ENCODE assay signal across 1 fruit fly cellular context in the genomic region with DNA sequence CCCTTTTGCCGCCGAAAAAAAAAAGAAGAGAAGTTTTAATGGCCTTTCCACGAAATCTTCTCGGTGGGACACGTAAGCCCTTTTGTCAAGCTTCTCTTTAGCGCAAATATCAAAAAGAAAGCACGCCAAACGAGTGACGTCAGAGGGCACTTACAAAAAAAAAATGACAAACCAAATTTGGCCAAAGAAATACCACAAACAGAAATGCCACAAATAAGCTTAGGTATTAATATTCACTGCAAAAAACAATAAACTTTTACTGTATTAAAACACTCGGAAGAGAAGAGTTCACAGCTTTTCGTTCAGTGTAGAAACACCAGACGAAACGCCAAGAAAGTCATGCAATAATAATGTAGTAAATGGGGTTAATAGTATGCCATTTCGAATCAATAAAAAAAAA.
A peak's percentile ranks its signal among the peaks of the same experiment; 100 is the strongest.
TF ChIP-seq lines count a peak whose summit lies in the region.

No protein-coding gene starts in this region.

TF ChIP-seq in whole organism, embryonic, 481 proteins besides CTCF, POLR2A, EP300 and RAD21 (continued from another document and continues in another):
- TF ChIP-seq bbx (GFP tag; IDR thresholded peaks at IDR 0.05; lab: Robert Waterston, UW; ENCODE audit: partially characterized antibody) (no peak), Fer1 (GFP tag; optimal IDR thresholded peaks at IDR 0.05; lab: Kevin White, UChicago) (no peak), Ada2b (GFP tag; IDR thresholded peaks at IDR 0.05; lab: Robert Waterston, UW) (peak; percentile 52), ap (GFP tag; IDR thresholded peaks at IDR 0.05; lab: Robert Waterston, UW) (0 out of 2 replicates have a peak, but pooled peaks have one; percentile 19), Ets97D (GFP tag; optimal IDR thresholded peaks at IDR 0.05; lab: Kevin White, UChicago) (no peak), Meics (GFP tag; optimal IDR thresholded peaks at IDR 0.05; lab: Kevin White, UChicago) (peak; percentile 10), Taf1 (GFP tag; IDR thresholded peaks at IDR 0.05; lab: Robert Waterston, UW) (no peak), cg (GFP tag; optimal IDR thresholded peaks at IDR 0.05; lab: Kevin White, UChicago) (no peak), CG15269 (tag; optimal IDR thresholded peaks at IDR 0.05; lab: Kevin White, UChicago) (peak; percentile 14), CG13624 (GFP tag; optimal IDR thresholded peaks at IDR 0.05; lab: Kevin White, UChicago) (peak; percentile 6), Mes4 (GFP tag; optimal IDR thresholded peaks at IDR 0.05; lab: Kevin White, UChicago) (no peak), CG17328 (GFP tag; IDR thresholded peaks at IDR 0.05; lab: Robert Waterston, UW) (peak; percentile 41; the same call in 1 of the 2 replicates), ase (GFP tag; IDR thresholded peaks at IDR 0.05; lab: Robert Waterston, UW) (no peak), sisA (GFP tag; IDR thresholded peaks at IDR 0.05; lab: Robert Waterston, UW) (peak; percentile 46), CG7839 (tag; optimal IDR thresholded peaks at IDR 0.05; lab: Kevin White, UChicago) (peak; percentile 43), disco-r (GFP tag; optimal IDR thresholded peaks at IDR 0.05; lab: Kevin White, UChicago) (no peak), CG12104 (GFP tag; optimal IDR thresholded peaks at IDR 0.05; lab: Kevin White, UChicago) (no peak), CG30403 (GFP tag; optimal IDR thresholded peaks at IDR 0.05; lab: Kevin White, UChicago) (peak; percentile 25), CG12299 (tag; optimal IDR thresholded peaks at IDR 0.05; lab: Kevin White, UChicago) (no peak), unpg (GFP tag; optimal IDR thresholded peaks at IDR 0.05; lab: Kevin White, UChicago) (peak; percentile 25), sc (optimal IDR thresholded peaks at IDR 0.05; lab: Kevin White, UChicago) (no peak), sc (GFP tag; optimal IDR thresholded peaks at IDR 0.05; lab: Kevin White, UChicago) (no peak), ash1 (GFP tag; optimal IDR thresholded peaks at IDR 0.05; lab: Kevin White, UChicago) (no peak), Nf-YC (tag; optimal IDR thresholded peaks at IDR 0.05; lab: Kevin White, UChicago) (no peak), NFAT (GFP tag; IDR thresholded peaks at IDR 0.05; lab: Robert Waterston, UW) (no peak), CG34376 (GFP tag; optimal IDR thresholded peaks at IDR 0.05; lab: Kevin White, UChicago) (no peak), CG13287 (GFP tag; IDR thresholded peaks at IDR 0.05; lab: Robert Waterston, UW; ENCODE audit: partially characterized antibody) (no peak), Sox102F (GFP tag; optimal IDR thresholded peaks at IDR 0.05; lab: Kevin White, UChicago) (peak; percentile 37), CG16815 (GFP tag; optimal IDR thresholded peaks at IDR 0.05; lab: Kevin White, UChicago) (no peak), CG3847 (GFP tag; IDR thresholded peaks at IDR 0.05; lab: Robert Waterston, UW) (peak; percentile 45), CG32772 (GFP tag; IDR thresholded peaks at IDR 0.05; lab: Robert Waterston, UW) (0 out of 2 replicates have a peak, but pooled peaks have one; percentile 24), CG13123 (GFP tag; optimal IDR thresholded peaks at IDR 0.05; lab: Kevin White, UChicago) (no peak), hbn (GFP tag; IDR thresholded peaks at IDR 0.05; lab: Robert Waterston, UW; ENCODE audit: partially characterized antibody) (no peak), CG7372 (GFP tag; IDR thresholded peaks at IDR 0.05; lab: Robert Waterston, UW) (no peak), chinmo (GFP tag; IDR thresholded peaks at IDR 0.05; lab: Robert Waterston, UW; ENCODE audit: partially characterized antibody) (no peak), esg (GFP tag; conservative IDR thresholded peaks at IDR 0.05; lab: Robert Waterston, UW) (0 out of 2 replicates have a peak, but pooled peaks have one; percentile 22), CG14667 (GFP tag; IDR thresholded peaks at IDR 0.05; lab: Robert Waterston, UW) (peak; percentile 25; the same call in 1 of the 2 replicates), Dip3 (GFP tag; optimal IDR thresholded peaks at IDR 0.05; lab: Kevin White, UChicago) (peak; percentile 13), CG6689 (GFP tag; IDR thresholded peaks at IDR 0.05; lab: Robert Waterston, UW) (peak; percentile 34; the same call in 1 of the 2 replicates), Atf-2 (GFP tag; optimal IDR thresholded peaks at IDR 0.05; lab: Kevin White, UChicago) (no peak), dysf (GFP tag; IDR thresholded peaks at IDR 0.05; lab: Robert Waterston, UW) (peak; percentile 57; the same call in 2 of the 3 replicates), grau (tag; optimal IDR thresholded peaks at IDR 0.05; lab: Kevin White, UChicago) (no peak), CG4730 (GFP tag; IDR thresholded peaks at IDR 0.05; lab: Robert Waterston, UW) (peak; percentile 46; the same call in 1 of the 2 replicates), vfl (GFP tag; optimal IDR thresholded peaks at IDR 0.05; lab: Kevin White, UChicago) (no peak), CG17361 (GFP tag; IDR thresholded peaks at IDR 0.05; lab: Robert Waterston, UW) (no peak), CG2120 (GFP tag; optimal IDR thresholded peaks at IDR 0.05; lab: Kevin White, UChicago) (peak; percentile 25), CG14050 (GFP tag; IDR thresholded peaks at IDR 0.05; lab: Robert Waterston, UW) (peak; percentile 17; the same call in 1 of the 3 replicates), CG11093 (GFP tag; IDR thresholded peaks at IDR 0.05; lab: Robert Waterston, UW) (no peak), HHEX (GFP tag; optimal IDR thresholded peaks at IDR 0.05; lab: Kevin White, UChicago) (no peak), kay (GFP tag; optimal IDR thresholded peaks at IDR 0.05; lab: Kevin White, UChicago) (no peak), tup (GFP tag; optimal IDR thresholded peaks at IDR 0.05; lab: Kevin White, UChicago) (no peak), CG10431 (GFP tag; optimal IDR thresholded peaks at IDR 0.05; lab: Kevin White, UChicago) (no peak), CG6854 (GFP tag; optimal IDR thresholded peaks at IDR 0.05; lab: Kevin White, UChicago) (no peak), Xbp1 (GFP tag; optimal IDR thresholded peaks at IDR 0.05; lab: Kevin White, UChicago) (peak; percentile 0), Kr (GFP tag; optimal IDR thresholded peaks at IDR 0.05; lab: Kevin White, UChicago) (no peak), CG4424 (GFP tag; optimal IDR thresholded peaks at IDR 0.05; lab: Kevin White, UChicago) (no peak), usp (GFP tag; optimal IDR thresholded peaks at IDR 0.05; lab: Kevin White, UChicago) (no peak), Rx (GFP tag; IDR thresholded peaks at IDR 0.05; lab: Robert Waterston, UW) (no peak; the same call in 1 of the 2 replicates), CG2678 (tag; optimal IDR thresholded peaks at IDR 0.05; lab: Kevin White, UChicago) (peak; percentile 43), MBD-R2 (GFP tag; IDR thresholded peaks at IDR 0.05; lab: Robert Waterston, UW) (no peak), CG17359 (tag; optimal IDR thresholded peaks at IDR 0.05; lab: Kevin White, UChicago) (peak; percentile 24), Camta (GFP tag; optimal IDR thresholded peaks at IDR 0.05; lab: Kevin White, UChicago) (no peak), B-H2 (GFP tag; optimal IDR thresholded peaks at IDR 0.05; lab: Kevin White, UChicago) (no peak), CG13775 (GFP tag; optimal IDR thresholded peaks at IDR 0.05; lab: Kevin White, UChicago) (no peak), nmo (GFP tag; optimal IDR thresholded peaks at IDR 0.05; lab: Kevin White, UChicago) (peak; percentile 4), fd102C (GFP tag; optimal IDR thresholded peaks at IDR 0.05; lab: Kevin White, UChicago) (no peak), dm (GFP tag; optimal IDR thresholded peaks at IDR 0.05; lab: Kevin White, UChicago) (no peak), Pdp1 (GFP tag; optimal IDR thresholded peaks at IDR 0.05; lab: Kevin White, UChicago) (peak in 1 of 2 experiments; percentile 10), CG34224 (GFP tag; IDR thresholded peaks at IDR 0.05; lab: Robert Waterston, UW; ENCODE audit: partially characterized antibody) (no peak), CG12769 (tag; optimal IDR thresholded peaks at IDR 0.05; lab: Kevin White, UChicago) (no peak), emc (GFP tag; optimal IDR thresholded peaks at IDR 0.05; lab: Kevin White, UChicago) (no peak), YL-1 (GFP tag; optimal IDR thresholded peaks at IDR 0.05; lab: Kevin White, UChicago) (no peak), trh (GFP tag; optimal IDR thresholded peaks at IDR 0.05; lab: Kevin White, UChicago) (no peak), Hmx (GFP tag; optimal IDR thresholded peaks at IDR 0.05; lab: Kevin White, UChicago) (no peak), ab (GFP tag; optimal IDR thresholded peaks at IDR 0.05; lab: Kevin White, UChicago) (no peak), Ptx1 (GFP tag; IDR thresholded peaks at IDR 0.05; lab: Robert Waterston, UW) (peak; percentile 32; the same call in 1 of the 2 replicates), NfI (GFP tag; optimal IDR thresholded peaks at IDR 0.05; lab: Kevin White, UChicago) (no peak), CG10209 (GFP tag; optimal IDR thresholded peaks at IDR 0.05; lab: Kevin White, UChicago) (peak; percentile 1), fd96Cb (tag; optimal IDR thresholded peaks at IDR 0.05; lab: Kevin White, UChicago) (peak; percentile 18), wor (GFP tag; IDR thresholded peaks at IDR 0.05; lab: Robert Waterston, UW) (no peak), Eip74EF (GFP tag; optimal IDR thresholded peaks at IDR 0.05; lab: Kevin White, UChicago) (no peak), CG43689 (GFP tag; IDR thresholded peaks at IDR 0.05; lab: Robert Waterston, UW) (no peak), CG10959 (GFP tag; IDR thresholded peaks at IDR 0.05; lab: Robert Waterston, UW) (no peak), oc (tag; optimal IDR thresholded peaks at IDR 0.05; lab: Kevin White, UChicago) (no peak), CG11504 (tag; optimal IDR thresholded peaks at IDR 0.05; lab: Kevin White, UChicago) (peak; percentile 59), ssp (GFP tag; IDR thresholded peaks at IDR 0.05; lab: Robert Waterston, UW) (no peak), ro (GFP tag; IDR thresholded peaks at IDR 0.05; lab: Robert Waterston, UW) (no peak), CG7271 (tag; optimal IDR thresholded peaks at IDR 0.05; lab: Kevin White, UChicago) (no peak), Usf (GFP tag; optimal IDR thresholded peaks at IDR 0.05; lab: Kevin White, UChicago) (no peak), CG11456 (GFP tag; IDR thresholded peaks at IDR 0.05; lab: Robert Waterston, UW) (peak; percentile 35; the same call in 1 of the 3 replicates), CG13296 (GFP tag; optimal IDR thresholded peaks at IDR 0.05; lab: Kevin White, UChicago) (peak; percentile 8), dpn (GFP tag; optimal IDR thresholded peaks at IDR 0.05; lab: Kevin White, UChicago) (peak in 1 of 2 experiments; percentile 3), nerfin-1 (tag; optimal IDR thresholded peaks at IDR 0.05; lab: Kevin White, UChicago) (no peak), Chrac-16 (GFP tag; optimal IDR thresholded peaks at IDR 0.05; lab: Kevin White, UChicago) (no peak), row (GFP tag; IDR thresholded peaks at IDR 0.05; lab: Robert Waterston, UW) (peak; percentile 55; the same call in 2 of the 3 replicates), bsh (GFP tag; optimal IDR thresholded peaks at IDR 0.05; lab: Kevin White, UChicago) (peak in 1 of 2 experiments; percentile 27), Dref (GFP tag; IDR thresholded peaks at IDR 0.05; lab: Robert Waterston, UW) (no peak), tgo (GFP tag; IDR thresholded peaks at IDR 0.05; lab: Robert Waterston, UW) (peak; percentile 48), NC2β (GFP tag; optimal IDR thresholded peaks at IDR 0.05; lab: Kevin White, UChicago) (no peak), Dll (GFP tag; IDR thresholded peaks at IDR 0.05; lab: Robert Waterston, UW; ENCODE audit: partially characterized antibody) (no peak), CrebB (tag; optimal IDR thresholded peaks at IDR 0.05; lab: Kevin White, UChicago) (no peak), B-H1 (GFP tag; IDR thresholded peaks at IDR 0.05; lab: Robert Waterston, UW) (no peak), Dip2 (GFP tag; IDR thresholded peaks at IDR 0.05; lab: Robert Waterston, UW) (no peak), CG8290 (GFP tag; optimal IDR thresholded peaks at IDR 0.05; lab: Kevin White, UChicago) (no peak), CG8290 (tag; optimal IDR thresholded peaks at IDR 0.05; lab: Kevin White, UChicago) (no peak), ranshi (GFP tag; IDR thresholded peaks at IDR 0.05; lab: Robert Waterston, UW) (0 out of 2 replicates have a peak, but pooled peaks have one; percentile 24), gem (tag; optimal IDR thresholded peaks at IDR 0.05; lab: Kevin White, UChicago) (peak; percentile 46), jigr1 (GFP tag; IDR thresholded peaks at IDR 0.05; lab: Robert Waterston, UW) (no peak), CG11247 (GFP tag; IDR thresholded peaks at IDR 0.05; lab: Robert Waterston, UW) (peak; percentile 18; the same call in 1 of the 2 replicates), Bteb2 (GFP tag; optimal IDR thresholded peaks at IDR 0.05; lab: Kevin White, UChicago) (no peak), jing (GFP tag; optimal IDR thresholded peaks at IDR 0.05; lab: Kevin White, UChicago) (no peak), CG11723 (GFP tag; optimal IDR thresholded peaks at IDR 0.05; lab: Kevin White, UChicago) (no peak), CG9817 (tag; optimal IDR thresholded peaks at IDR 0.05; lab: Kevin White, UChicago) (peak; percentile 1), CG14441 (GFP tag; IDR thresholded peaks at IDR 0.05; lab: Robert Waterston, UW) (peak; percentile 45; the same call in 1 of the 2 replicates), HLH4C (GFP tag; IDR thresholded peaks at IDR 0.05; lab: Robert Waterston, UW; ENCODE audit: partially characterized antibody) (no peak), prd (optimal IDR thresholded peaks at IDR 0.05; lab: Kevin White, UChicago) (no peak), prd (GFP tag; IDR thresholded peaks at IDR 0.05; lab: Robert Waterston, UW) (peak; percentile 54), CG1647 (GFP tag; optimal IDR thresholded peaks at IDR 0.05; lab: Kevin White, UChicago) (no peak), Blimp-1 (GFP tag; optimal IDR thresholded peaks at IDR 0.05; lab: Kevin White, UChicago) (peak; percentile 34), Aef1 (GFP tag; IDR thresholded peaks at IDR 0.05; lab: Robert Waterston, UW) (0 out of 3 replicates have a peak, but pooled peaks have one; percentile 18), pan (optimal IDR thresholded peaks at IDR 0.05; lab: Kevin White, UChicago) (no peak), pan (GFP tag; optimal IDR thresholded peaks at IDR 0.05 in 1 of 2, IDR thresholded peaks at IDR 0.05 in 1 of 2) (peak in 1 of 2 experiments; percentile 52), CG11695 (GFP tag; IDR thresholded peaks at IDR 0.05; lab: Robert Waterston, UW) (peak; percentile 30; the same call in 1 of the 3 replicates), CG12744 (GFP tag; optimal IDR thresholded peaks at IDR 0.05; lab: Kevin White, UChicago) (no peak), tio (GFP tag; optimal IDR thresholded peaks at IDR 0.05; lab: Kevin White, UChicago) (no peak), Fer2 (tag; optimal IDR thresholded peaks at IDR 0.05; lab: Kevin White, UChicago) (no peak), ci (GFP tag; IDR thresholded peaks at IDR 0.05; lab: Robert Waterston, UW) (peak; percentile 49; the same call in 1 of the 3 replicates)
